Fruit fly (Drosophila melanogaster): Measurements from ENCODE around the gene CG32284.

CG32284 gene

DNA sequence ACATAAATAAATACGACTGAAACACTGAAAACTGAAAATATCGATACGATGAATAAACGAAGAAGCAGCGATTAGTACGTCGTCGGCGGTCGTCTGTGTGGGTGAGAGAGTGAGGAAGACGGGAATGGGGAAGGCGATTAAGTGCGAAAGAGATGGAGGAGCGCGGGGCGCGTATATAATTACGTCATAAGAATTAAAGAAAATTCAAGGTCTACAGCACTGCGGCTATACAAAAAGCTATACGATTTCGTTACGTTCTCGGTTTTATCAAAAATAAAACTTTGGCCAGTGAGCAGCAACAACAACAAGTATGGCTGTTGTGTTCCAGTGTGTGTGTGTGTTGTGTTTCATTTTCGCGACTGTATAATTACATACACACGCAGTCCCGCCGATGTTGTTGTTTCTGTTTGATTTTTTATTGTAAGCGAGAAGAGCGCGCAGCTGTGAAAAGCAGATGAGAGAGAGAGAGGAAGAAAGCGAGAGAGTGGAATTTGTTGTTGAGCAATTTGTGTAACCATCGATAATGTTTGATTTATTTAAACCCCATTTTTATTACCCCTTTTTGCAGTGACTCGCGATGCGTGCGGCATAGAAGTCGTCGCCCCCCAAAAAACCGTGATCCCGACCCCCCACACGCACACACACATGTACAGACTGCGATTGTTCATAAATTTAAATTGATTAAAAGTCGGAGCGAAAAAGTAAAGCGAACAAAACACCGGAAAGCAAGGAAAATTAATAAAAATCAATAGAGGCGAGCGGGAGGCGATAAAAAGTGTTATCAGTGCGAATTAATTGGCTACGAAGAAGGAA lies 37.2 kb upstream of the CG32284 start (continued):
- TF ChIP-seq nerfin-2 (GFP tag; IDR thresholded peaks at IDR 0.05; ENCODE audit: partially characterized antibody) (0 out of 2 replicates have a peak, but pooled peaks have one; percentile 25), sug (tag; optimal IDR thresholded peaks at IDR 0.05) (peak; percentile 99), CG6765 (GFP tag; optimal IDR thresholded peaks at IDR 0.05) (peak; percentile 3), az2 (GFP tag; optimal IDR thresholded peaks at IDR 0.05) (no peak), CG13287 (GFP tag; IDR thresholded peaks at IDR 0.05; ENCODE audit: partially characterized antibody) (peak; percentile 46; the same call in 1 of the 2 replicates), ftz-f1 (GFP tag; optimal IDR thresholded peaks at IDR 0.05) (peak; percentile 98), trem (tag; optimal IDR thresholded peaks at IDR 0.05) (no peak), GATAe (GFP tag; conservative IDR thresholded peaks at IDR 0.05) (peak; percentile 33; the same call in 1 of the 2 replicates), lola (GFP tag; optimal IDR thresholded peaks at IDR 0.05) (no peak), CG10274 (GFP tag; optimal IDR thresholded peaks at IDR 0.05) (no peak), danr (GFP tag; IDR thresholded peaks at IDR 0.05) (no peak), zfh1 (GFP tag; IDR thresholded peaks at IDR 0.05) (0 out of 3 replicates have a peak, but pooled peaks have one; percentile 32), sr (GFP tag; IDR thresholded peaks at IDR 0.05) (peak; percentile 86), tx (GFP tag; optimal IDR thresholded peaks at IDR 0.05) (no peak), CG7786 (GFP tag; optimal IDR thresholded peaks at IDR 0.05) (no peak), CG17328 (GFP tag; IDR thresholded peaks at IDR 0.05) (no peak), trh (GFP tag; optimal IDR thresholded peaks at IDR 0.05) (no peak), gsb (GFP tag; IDR thresholded peaks at IDR 0.05) (no peak), mirr (GFP tag; optimal IDR thresholded peaks at IDR 0.05) (peak; percentile 65), CG12942 (GFP tag; optimal IDR thresholded peaks at IDR 0.05) (no peak), Fer2 (tag; optimal IDR thresholded peaks at IDR 0.05) (no peak), CG6272 (GFP tag; IDR thresholded peaks at IDR 0.05) (no peak), nmo (GFP tag; optimal IDR thresholded peaks at IDR 0.05) (no peak), pum (GFP tag; optimal IDR thresholded peaks at IDR 0.05) (no peak), CG10543 (GFP tag; optimal IDR thresholded peaks at IDR 0.05) (peak; percentile 96), CTCF (GFP tag; optimal IDR thresholded peaks at IDR 0.05) (no peak), sima (GFP tag; optimal IDR thresholded peaks at IDR 0.05) (no peak), Hr51 (GFP tag; optimal IDR thresholded peaks at IDR 0.05) (no peak), luna (GFP tag; optimal IDR thresholded peaks at IDR 0.05) (no peak), cad (GFP tag; optimal IDR thresholded peaks at IDR 0.05) (no peak), gcm (GFP tag; optimal IDR thresholded peaks at IDR 0.05) (no peak), CG2202 (tag; optimal IDR thresholded peaks at IDR 0.05) (no peak), dimm (GFP tag; IDR thresholded peaks at IDR 0.05) (no peak), Awh (GFP tag; IDR thresholded peaks at IDR 0.05) (no peak), Side (GFP tag; optimal IDR thresholded peaks at IDR 0.05) (no peak), zen (tag; optimal IDR thresholded peaks at IDR 0.05) (peak; percentile 28), CG15269 (tag; optimal IDR thresholded peaks at IDR 0.05) (no peak), CG6254 (GFP tag; optimal IDR thresholded peaks at IDR 0.05) (no peak), CG32767 (GFP tag; IDR thresholded peaks at IDR 0.05) (no peak), CG10366 (GFP tag; IDR thresholded peaks at IDR 0.05) (no peak), CG6813 (GFP tag; optimal IDR thresholded peaks at IDR 0.05) (peak; percentile 18), CG4404 (GFP tag; IDR thresholded peaks at IDR 0.05) (no peak), gsb-n (tag; optimal IDR thresholded peaks at IDR 0.05) (no peak), Sry-δ (GFP tag; optimal IDR thresholded peaks at IDR 0.05) (no peak), CG17802 (tag; optimal IDR thresholded peaks at IDR 0.05) (no peak), kni (GFP tag; optimal IDR thresholded peaks at IDR 0.05) (no peak), CG9609 (GFP tag; optimal IDR thresholded peaks at IDR 0.05) (no peak), CG12299 (tag; optimal IDR thresholded peaks at IDR 0.05) (peak; percentile 12), grn (GFP tag; optimal IDR thresholded peaks at IDR 0.05) (no peak), dysf (GFP tag; IDR thresholded peaks at IDR 0.05) (no peak)

Measured in whole organism, embryonic.